Worm (Caenorhabditis elegans) whole organism, early embryonic: Measurements from ENCODE around the gene K09B3.1.

Experiments used
- B0310.2 ChIP-seq: sonication (generic microtip); optimal IDR thresholded peaks from 2 replicates; lab custom pipeline; 2016; ENCODE audit warnings: mild to moderate bottlenecking, missing genetic modification characterization, missing compliant biosample characterization
- F13C5.2 ChIP-seq: sonication (generic microtip); optimal IDR thresholded peaks from 2 replicates; lab custom pipeline; 2017; ENCODE audit warnings: mild to moderate bottlenecking, missing genetic modification characterization, inconsistent platforms, missing compliant biosample characterization
- aly-1 ChIP-seq: sonication (generic microtip); optimal IDR thresholded peaks from 2 replicates; lab custom pipeline; 2016; ENCODE audit warnings: missing genetic modification characterization, missing compliant biosample characterization
- ama-1 ChIP-seq: fragments of 150-350 bp; optimal IDR thresholded peaks from 2 replicates; lab custom pipeline; 2014
- ets-7 ChIP-seq: sonication (generic microtip); optimal IDR thresholded peaks from 2 replicates; lab custom pipeline; 2016; ENCODE audit warnings: missing genotype, missing genetic modification characterization, missing compliant biosample characterization
- flt-1 ChIP-seq: fragments of 200-800 bp; sonication (Bioruptor generic); IDR thresholded peaks from 2 replicates; pipeline ENCODE4 v1.3.6; 2022; ENCODE audit warnings: missing genetic modification characterization, missing compliant biosample characterization
- hmg-4 ChIP-seq: fragments of 200-800 bp; sonication (Bioruptor generic); optimal IDR thresholded peaks from 2 replicates; lab custom pipeline; 2018; ENCODE audit warnings: mild to moderate bottlenecking, missing genetic modification characterization, missing compliant biosample characterization
- pes-1 ChIP-seq: fragments of 200-800 bp; sonication (Bioruptor generic); IDR thresholded peaks from 2 replicates; pipeline ENCODE4 v1.3.6; 2022; ENCODE audit warnings: missing genetic modification reagents, missing genetic modification characterization, missing compliant biosample characterization
- scrt-1 ChIP-seq: fragments of 200-800 bp; sonication (Bioruptor generic); IDR thresholded peaks from 2 replicates; pipeline ENCODE4 v1.3.6; 2022; ENCODE audit warnings: missing genetic modification characterization, missing compliant biosample characterization
- tra-4 ChIP-seq: sonication (generic microtip); optimal IDR thresholded peaks from 2 replicates; lab custom pipeline; 2017; ENCODE audit warnings: missing genetic modification characterization, missing compliant biosample characterization

- TF ChIP-seq ama-1 (lab: Kevin White, UChicago) (no peak), hmg-4 (no peak), ets-7 (tag; lab: Kevin White, UChicago) (no peak), scrt-1 (GFP tag; lab: Robert Waterston, UW) (no peak), F13C5.2 (no peak), B0310.2 (tag; lab: Kevin White, UChicago) (no peak), tra-4 (tag; lab: Kevin White, UChicago) (no peak), pes-1 (GFP tag; lab: Robert Waterston, UW) (no peak), aly-1 (tag; lab: Kevin White, UChicago) (no peak), flt-1 (no peak)
Measured at ce11 chrIV:3812812-3813211, 18.3 kb downstream of the K09B3.1 start.
